Worm (Caenorhabditis elegans) whole organism, midembryonic: ENCODE results near the gene clh-2.

Source experiments
- T22C8.4 ChIP-seq: fragments of 200-800 bp; sonication (Bioruptor generic); IDR thresholded peaks from 2 replicates; pipeline ENCODE4 v1.3.6; 2022; ENCODE audit warnings: missing genetic modification characterization, missing compliant biosample characterization
- cog-1 ChIP-seq: sonication (generic microtip); optimal IDR thresholded peaks from 2 replicates; lab custom pipeline; 2016; ENCODE audit warnings: missing genetic modification characterization, missing compliant biosample characterization
- flt-1 ChIP-seq: fragments of 200-800 bp; sonication (Bioruptor generic); IDR thresholded peaks from 2 replicates; pipeline ENCODE4 v1.3.6; 2022; ENCODE audit warnings: missing genetic modification characterization, missing compliant biosample characterization
- klf-2 ChIP-seq: fragments of 200-800 bp; sonication (Bioruptor generic); conservative IDR thresholded peaks from 2 replicates; pipeline ENCODE4 v1.3.6; 2022; ENCODE audit warnings: missing genetic modification reagents, missing genetic modification characterization, missing compliant biosample characterization
- med-1 ChIP-seq: sonication (generic microtip); optimal IDR thresholded peaks from 2 replicates; lab custom pipeline; 2017; ENCODE audit warnings: missing genetic modification characterization, mild to moderate bottlenecking, missing compliant biosample characterization, antibody characterized with exemption, missing genetic modification reagents; ENCODE audit not compliant: insufficient read depth
- ref-1 ChIP-seq: fragments of 200-800 bp; sonication (Bioruptor generic); conservative IDR thresholded peaks from 2 replicates; pipeline ENCODE4 v1.3.6; 2022; ENCODE audit warnings: missing genetic modification reagents, missing genetic modification characterization, missing compliant biosample characterization
- tab-1 ChIP-seq: fragments of 200-800 bp; sonication (Bioruptor generic); IDR thresholded peaks from 2 replicates; pipeline ENCODE4 v1.3.6; 2022; ENCODE audit warnings: missing genetic modification characterization, missing compliant biosample characterization
- ztf-23 ChIP-seq: fragments of 200-800 bp; sonication (Bioruptor generic); IDR thresholded peaks from 2 replicates; pipeline ENCODE4 v1.3.6; 2022; ENCODE audit warnings: missing genetic modification reagents, missing genetic modification characterization, missing compliant biosample characterization
- ztf-29 ChIP-seq: fragments of 200-800 bp; sonication (Bioruptor generic); IDR thresholded peaks from 2 replicates; pipeline ENCODE4 v1.3.6; 2022; ENCODE audit warnings: missing genetic modification reagents, missing genetic modification characterization, missing compliant biosample characterization

The clh-2 gene

DNA sequence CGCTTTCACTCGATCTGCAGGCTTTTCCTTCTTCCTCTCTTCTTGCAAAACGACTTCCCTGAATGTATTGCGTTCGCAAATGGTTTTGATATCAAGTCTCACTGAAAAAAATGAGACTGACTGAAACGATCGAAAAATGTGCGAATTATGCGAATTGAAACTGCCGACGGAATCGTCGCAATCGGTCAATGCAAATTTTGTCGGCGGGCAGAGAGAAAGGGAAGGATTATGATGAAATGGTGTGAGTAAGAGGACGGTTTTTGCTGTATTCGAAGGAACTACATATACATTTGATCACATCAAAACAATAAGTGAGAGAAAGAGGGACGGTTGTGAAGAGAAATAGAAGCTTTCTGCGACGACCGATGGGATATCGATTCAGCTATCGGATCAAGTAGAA is 64.0 kb downstream of the clh-2 start, which contains the start of gene C05D12.1:
Gene C05D12.1, minus strand, starts transcription at position 101 of the 400 bp plus-strand sequence.
- no peak for TF ChIP-seq flt-1
- TF ChIP-seq T22C8.4 (GFP tag; lab: Robert Waterston, UW), result no peak
- TF ChIP-seq ztf-29, result no peak
- no peak for TF ChIP-seq cog-1 (tag; lab: Kevin White, UChicago)
- TF ChIP-seq ztf-23 (GFP tag; lab: Robert Waterston, UW), result no peak
- no peak for TF ChIP-seq ref-1 (GFP tag; lab: Robert Waterston, UW)
- TF ChIP-seq med-1, result no peak
- TF ChIP-seq tab-1 (GFP tag; lab: Robert Waterston, UW), result no peak
- no peak for TF ChIP-seq klf-2

DNA sequence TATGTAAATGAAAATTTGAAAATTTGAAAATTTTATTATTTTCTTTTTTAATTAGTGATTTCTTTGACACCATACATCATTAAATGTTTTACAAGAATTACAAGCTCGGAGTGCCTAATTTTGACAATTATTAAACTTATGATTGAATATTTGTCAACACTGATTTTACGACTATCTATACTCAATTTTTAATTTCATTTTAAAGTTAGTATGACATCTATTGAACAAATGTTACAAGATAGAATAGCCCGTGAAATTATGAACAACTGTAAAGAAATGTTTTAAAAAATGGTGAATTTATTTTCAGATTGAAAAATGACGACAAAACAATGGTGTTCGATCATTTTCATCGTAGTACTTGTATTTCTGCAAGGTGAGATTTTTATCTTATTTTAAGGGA is 66.3 kb downstream of the clh-2 start, which contains the start of gene C05D12.2:
Gene C05D12.2, plus strand, starts transcription at position 301 of the 400 bp plus-strand sequence.
- TF ChIP-seq ztf-29 (no peak), med-1 (no peak), T22C8.4 (GFP tag; lab: Robert Waterston, UW) (no peak), klf-2 (no peak), tab-1 (GFP tag; lab: Robert Waterston, UW) (no peak), flt-1 (no peak), cog-1 (tag; lab: Kevin White, UChicago) (no peak), ref-1 (GFP tag; lab: Robert Waterston, UW) (no peak), ztf-23 (GFP tag; lab: Robert Waterston, UW) (no peak)

DNA sequence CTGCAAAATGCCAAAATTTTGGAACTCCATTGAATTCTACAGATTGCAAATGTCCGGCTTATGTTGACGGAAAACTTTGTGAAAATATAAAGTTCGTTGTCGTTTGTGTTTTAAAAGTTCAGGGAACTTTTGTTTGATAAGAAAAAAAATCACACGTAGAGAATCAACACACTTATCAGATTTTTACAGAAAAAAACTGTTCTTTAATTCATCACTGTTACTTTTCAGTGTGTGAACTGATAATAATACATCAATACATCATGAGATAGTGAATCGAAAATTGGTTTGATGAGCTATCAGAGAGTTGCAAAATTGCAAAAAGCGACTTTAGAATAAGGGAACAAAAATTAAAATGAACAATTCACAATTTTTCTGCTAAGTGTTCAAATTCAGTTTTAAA is 66.8 kb downstream of the clh-2 start:
- TF ChIP-seq flt-1, result no peak
- TF ChIP-seq ztf-23 (GFP tag; lab: Robert Waterston, UW), result no peak
- TF ChIP-seq med-1, result no peak
- TF ChIP-seq tab-1 (GFP tag; lab: Robert Waterston, UW), result no peak
- TF ChIP-seq ref-1 (GFP tag; lab: Robert Waterston, UW), result no peak
- TF ChIP-seq ztf-29, result no peak
- no peak for TF ChIP-seq cog-1 (tag; lab: Kevin White, UChicago)
- no peak for TF ChIP-seq T22C8.4 (GFP tag; lab: Robert Waterston, UW)
